Worm (Caenorhabditis elegans) whole organism, young adult: ENCODE results near the gene Y39B6A.10.

ENCODE experiments used
- B0261.1 ChIP-seq: sonication (generic microtip); optimal IDR thresholded peaks from 2 replicates; lab custom pipeline; 2016; ENCODE audit warnings: mild to moderate bottlenecking, missing genetic modification characterization, moderate library complexity, missing compliant biosample characterization
- F10E7.11 ChIP-seq: sonication (generic microtip); optimal IDR thresholded peaks from 2 replicates; lab custom pipeline; 2017; ENCODE audit warnings: mild to moderate bottlenecking, missing genetic modification characterization, moderate library complexity, missing compliant biosample characterization
- F22D6.2 ChIP-seq: sonication (generic microtip); optimal IDR thresholded peaks from 2 replicates; lab custom pipeline; 2016; ENCODE audit warnings: mild to moderate bottlenecking, missing genetic modification characterization, missing compliant biosample characterization
- F33H1.4 ChIP-seq: fragments of 200-800 bp; sonication (Bioruptor generic); IDR thresholded peaks from 2 replicates; pipeline ENCODE4 v1.3.6; 2022; ENCODE audit warnings: missing genetic modification reagents, missing genetic modification characterization, missing compliant biosample characterization
- F52B5.7 ChIP-seq: sonication (generic microtip); optimal IDR thresholded peaks from 2 replicates; lab custom pipeline; 2016; ENCODE audit warnings: mild to moderate bottlenecking, missing genetic modification characterization, missing compliant biosample characterization
- Y53F4B.3 ChIP-seq: fragments of 200-800 bp; sonication (Bioruptor generic); IDR thresholded peaks from 2 replicates; pipeline ENCODE4 v1.3.6; 2022; ENCODE audit warnings: missing genetic modification reagents, missing genetic modification characterization, missing compliant biosample characterization
- Y53G8AR.9 ChIP-seq: fragments of 200-800 bp; sonication (Bioruptor generic); conservative IDR thresholded peaks from 2 replicates; pipeline ENCODE4 v1.3.6; 2022; ENCODE audit warnings: missing genetic modification reagents, missing genetic modification characterization, missing compliant biosample characterization
- akir-1 ChIP-seq: fragments of 200-800 bp; sonication (Bioruptor generic); optimal IDR thresholded peaks from 2 replicates; lab custom pipeline; 2018; ENCODE audit warnings: mild to moderate bottlenecking, missing genetic modification characterization, moderate library complexity, missing compliant biosample characterization
- athp-1 ChIP-seq: sonication (generic microtip); optimal IDR thresholded peaks from 2 replicates; lab custom pipeline; 2017; ENCODE audit warnings: mild to moderate bottlenecking, missing genetic modification characterization, missing compliant biosample characterization
- cebp-1 ChIP-seq, 2 experiments: fragments of 200-800 bp in 1 of 2; sonication (Bioruptor generic) in 1 of 2; sonication (generic microtip) in 1 of 2; IDR thresholded peaks in 1 of 2; optimal IDR thresholded peaks in 1 of 2; 2 replicates each; pipeline versions ENCODE4 v1.3.6 to Lab custom; 2017 to 2022; ENCODE audit warnings: missing compliant biosample characterization in 2 of 2, missing genetic modification characterization in 2 of 2, mild to moderate bottlenecking in 1 of 2, missing genetic modification reagents in 1 of 2, moderate library complexity in 1 of 2
- ceh-40 ChIP-seq: fragments of 200-800 bp; sonication (Bioruptor generic); IDR thresholded peaks from 2 replicates; pipeline ENCODE4 v1.3.6; 2022; ENCODE audit warnings: missing genetic modification characterization, missing compliant biosample characterization
- ceh-79 ChIP-seq: sonication (generic microtip); optimal IDR thresholded peaks from 2 replicates; lab custom pipeline; 2017; ENCODE audit warnings: mild to moderate bottlenecking, missing genetic modification characterization, missing compliant biosample characterization
- ceh-91 ChIP-seq: fragments of 200-800 bp; sonication (Bioruptor generic); IDR thresholded peaks from 2 replicates; pipeline ENCODE4 v1.3.6; 2022; ENCODE audit warnings: missing genetic modification reagents, missing genetic modification characterization, missing compliant biosample characterization
- dpff-1 ChIP-seq: sonication (generic microtip); optimal IDR thresholded peaks from 2 replicates; lab custom pipeline; 2017; ENCODE audit warnings: mild to moderate bottlenecking, missing genetic modification characterization, missing compliant biosample characterization
- dpl-1 ChIP-seq: fragments of 150-350 bp; optimal IDR thresholded peaks from 2 replicates; lab custom pipeline; 2014; ENCODE audit warnings: missing biosample characterization, missing genetic modification reagents, missing genetic modification characterization
- efl-1 ChIP-seq: fragments of 150-350 bp; optimal IDR thresholded peaks from 2 replicates; lab custom pipeline; 2014; ENCODE audit warnings: missing biosample characterization, missing genetic modification reagents, missing genetic modification characterization
- fkh-3 ChIP-seq: sonication (generic microtip); optimal IDR thresholded peaks from 2 replicates; lab custom pipeline; 2016; ENCODE audit warnings: mild to moderate bottlenecking, missing genetic modification characterization, missing compliant biosample characterization
- hsf-1 ChIP-seq: fragments of 200-800 bp; sonication (Bioruptor generic); IDR thresholded peaks from 2 replicates; pipeline ENCODE4 v1.3.6; 2022; ENCODE audit warnings: missing genetic modification reagents, missing genetic modification characterization, missing compliant biosample characterization
- lsy-27 ChIP-seq: sonication (generic microtip); optimal IDR thresholded peaks from 2 replicates; lab custom pipeline; 2017; ENCODE audit warnings: missing genetic modification characterization, mild to moderate bottlenecking, missing compliant biosample characterization, antibody characterized with exemption, missing genotype, borderline replicate concordance; ENCODE audit not compliant: insufficient read depth
- madf-3 ChIP-seq: fragments of 200-800 bp; sonication (Bioruptor generic); IDR thresholded peaks from 2 replicates; pipeline ENCODE4 v1.3.6; 2022; ENCODE audit warnings: missing genetic modification reagents, missing genetic modification characterization, missing compliant biosample characterization
- madf-8 ChIP-seq: fragments of 200-800 bp; sonication (Bioruptor generic); conservative IDR thresholded peaks from 2 replicates; pipeline ENCODE4 v1.3.6; 2022; ENCODE audit warnings: missing genetic modification reagents, missing genetic modification characterization, missing compliant biosample characterization
- nfya-1 ChIP-seq: sonication (generic microtip); optimal IDR thresholded peaks from 2 replicates; lab custom pipeline; 2017; ENCODE audit warnings: antibody characterized with exemption, missing compliant biosample characterization, missing genetic modification characterization, borderline replicate concordance; ENCODE audit not compliant: insufficient read depth
- nfya-2 ChIP-seq: fragments of 200-800 bp; sonication (Bioruptor generic); IDR thresholded peaks from 2 replicates; pipeline ENCODE4 v1.3.6; 2022; ENCODE audit warnings: missing genetic modification reagents, missing genetic modification characterization, missing compliant biosample characterization
- nfyb-1 ChIP-seq: fragments of 200-800 bp; sonication (Bioruptor generic); IDR thresholded peaks from 2 replicates; pipeline ENCODE4 v1.3.6; 2022; ENCODE audit warnings: missing genetic modification reagents, missing genetic modification characterization, missing compliant biosample characterization
- nhr-120 ChIP-seq: fragments of 200-800 bp; sonication (Bioruptor generic); IDR thresholded peaks from 2 replicates; pipeline ENCODE4 v1.3.6; 2022; ENCODE audit warnings: missing genetic modification characterization, missing compliant biosample characterization
- pha-4 ChIP-seq: fragments of 150-350 bp; sonication (generic microtip); optimal IDR thresholded peaks from 2 replicates; lab custom pipeline; 2014; ENCODE audit warnings: missing biosample characterization, missing genetic modification reagents, missing genetic modification characterization
- rec-8 ChIP-seq, 2 experiments: sonication (generic microtip); optimal IDR thresholded peaks; 2 replicates each; lab custom pipeline; 2016; ENCODE audit warnings: mild to moderate bottlenecking in 2 of 2, missing genetic modification characterization in 2 of 2, missing genetic modification reagents in 2 of 2, missing genotype in 2 of 2, missing biosample characterization in 1 of 2, missing compliant biosample characterization in 1 of 2, moderate library complexity in 1 of 2
- repo-1 ChIP-seq: sonication (generic microtip); optimal IDR thresholded peaks from 2 replicates; lab custom pipeline; 2017; ENCODE audit warnings: mild to moderate bottlenecking, missing genetic modification characterization, missing compliant biosample characterization
- rpc-1 ChIP-seq, 2 experiments: fragments of 150-350 bp in 1 of 2; sonication (generic microtip) in 1 of 2; optimal IDR thresholded peaks; 2 replicates each; lab custom pipeline; 2014 to 2018; ENCODE audit warnings: missing biosample characterization in 1 of 2, missing genetic modification characterization in 1 of 2, missing genetic modification reagents in 1 of 2, missing genotype in 1 of 2
- sea-2 ChIP-seq: fragments of 200-800 bp; sonication (Bioruptor generic); IDR thresholded peaks from 2 replicates; pipeline ENCODE4 v1.3.6; 2022; ENCODE audit warnings: missing genetic modification characterization, missing compliant biosample characterization
- tbp1 ChIP-seq: fragments of 200-800 bp; sonication (Bioruptor generic); optimal IDR thresholded peaks from 2 replicates; lab custom pipeline; 2018; ENCODE audit warnings: mild to moderate bottlenecking, missing genetic modification characterization, missing compliant biosample characterization
- zim-3 ChIP-seq: sonication (generic microtip); optimal IDR thresholded peaks from 2 replicates; lab custom pipeline; 2017; ENCODE audit warnings: mild to moderate bottlenecking, missing genetic modification characterization, moderate library complexity, missing compliant biosample characterization
- ztf-18 ChIP-seq: sonication (generic microtip); optimal IDR thresholded peaks from 2 replicates; lab custom pipeline; 2016; ENCODE audit warnings: missing genotype, mild to moderate bottlenecking, missing genetic modification characterization, missing compliant biosample characterization

The Y39B6A.10 gene

ce11 chrV:19133507-19133906 is at the start of gene Y39B6A.10:
Gene Y39B6A.10 (minus strand): TSS chrV:19133607.
- TF ChIP-seq efl-1 (GFP tag; lab: Kevin White, UChicago): peak; percentile 66
- no peak for TF ChIP-seq zim-3 (tag; lab: Kevin White, UChicago)
- no peak for TF ChIP-seq madf-3 (GFP tag; lab: Robert Waterston, UW)
- TF ChIP-seq dpl-1: peak; percentile 26
- peak; percentile 36 for TF ChIP-seq madf-8 (GFP tag; lab: Robert Waterston, UW)
- no peak for TF ChIP-seq nfya-2 (GFP tag; lab: Robert Waterston, UW)

- TF ChIP-seq F33H1.4 (GFP tag; lab: Robert Waterston, UW) (no peak), Y53G8AR.9 (no peak), ceh-40 (GFP tag; lab: Robert Waterston, UW) (no peak), nfyb-1 (no peak), nhr-120 (GFP tag; lab: Robert Waterston, UW) (no peak), sea-2 (no peak), cebp-1 (GFP tag; IDR thresholded peaks at IDR 0.05; lab: Robert Waterston, UW) (no peak), cebp-1 (tag; optimal IDR thresholded peaks at IDR 0.05; lab: Kevin White, UChicago) (no peak), pha-4 (tag; lab: Kevin White, UChicago) (no peak), repo-1 (tag; lab: Kevin White, UChicago) (no peak), hsf-1 (no peak), lsy-27 (no peak), Y53F4B.3 (GFP tag; lab: Robert Waterston, UW) (no peak), nfya-1 (no peak), fkh-3 (no peak), B0261.1 (tag; lab: Kevin White, UChicago) (no peak), ceh-79 (tag; lab: Kevin White, UChicago) (no peak), ceh-91 (no peak), dpff-1 (tag; lab: Kevin White, UChicago) (no peak), tbp1 (no peak)
Measured at ce11 chrV:19181684-19182083, 48.3 kb upstream of the Y39B6A.10 start.

ce11 chrV:19178896-19179295 is 45.5 kb upstream of the Y39B6A.10 start:
- no peak for TF ChIP-seq Y53G8AR.9
- no peak for TF ChIP-seq zim-3 (tag; lab: Kevin White, UChicago)
- no peak for TF ChIP-seq F10E7.11 (tag; lab: Kevin White, UChicago)
- no peak for TF ChIP-seq F52B5.7 (tag; lab: Kevin White, UChicago)
- no peak for TF ChIP-seq athp-1 (tag; lab: Kevin White, UChicago)
- TF ChIP-seq akir-1 (GFP tag; lab: Kevin White, UChicago): no peak

ce11 chrV:19177804-19178203 is 44.4 kb upstream of the Y39B6A.10 start:
- peak; percentile 49 for TF ChIP-seq B0261.1 (tag; lab: Kevin White, UChicago)
- TF ChIP-seq rec-8 (tag; optimal IDR thresholded peaks at IDR 0.05; lab: Kevin White, UChicago): peak in 1 of 2 experiments; percentile 2
- TF ChIP-seq rpc-1 (optimal IDR thresholded peaks at IDR 0.05; lab: Kevin White, UChicago): peak; percentile 45
- TF ChIP-seq rpc-1 (tag; optimal IDR thresholded peaks at IDR 0.05; lab: Kevin White, UChicago): peak; percentile 71
- peak; percentile 77 for TF ChIP-seq tbp1
- peak; percentile 7 for TF ChIP-seq ztf-18 (tag; lab: Kevin White, UChicago)
- no peak for TF ChIP-seq F10E7.11 (tag; lab: Kevin White, UChicago)
- no peak for TF ChIP-seq F22D6.2
- TF ChIP-seq, all 124 proteins: peak for 5
